Fruit fly (Drosophila melanogaster): ENCODE results near the gene mmm.

Gene mmm

dm6 chr3L:7598329-7598728, 15.1 kb downstream of the mmm start (continued):
- TF ChIP-seq B-H1 (GFP tag; IDR thresholded peaks at IDR 0.05) (no peak), CG7271 (tag; optimal IDR thresholded peaks at IDR 0.05) (no peak), zfh1 (GFP tag; IDR thresholded peaks at IDR 0.05) (0 out of 3 replicates have a peak, but pooled peaks have one; percentile 37), pfk (GFP tag; optimal IDR thresholded peaks at IDR 0.05) (no peak), CG3726 (GFP tag; IDR thresholded peaks at IDR 0.05) (0 out of 3 replicates have a peak, but pooled peaks have one; percentile 42), CG14014 (GFP tag; IDR thresholded peaks at IDR 0.05) (no peak), mld (GFP tag; IDR thresholded peaks at IDR 0.05; ENCODE audit: partially characterized antibody) (no peak), phol (tag; optimal IDR thresholded peaks at IDR 0.05) (no peak), ara (GFP tag; IDR thresholded peaks at IDR 0.05) (0 out of 2 replicates have a peak, but pooled peaks have one; percentile 25), repo (GFP tag; optimal IDR thresholded peaks at IDR 0.05) (no peak), Hsf (GFP tag; optimal IDR thresholded peaks at IDR 0.05) (no peak), CG8388 (GFP tag; optimal IDR thresholded peaks at IDR 0.05) (no peak)

- no peak for TF ChIP-seq Dip2 (GFP tag; IDR thresholded peaks at IDR 0.05)
- no peak for TF ChIP-seq pum (GFP tag; optimal IDR thresholded peaks at IDR 0.05)
- peak; percentile 29; the same call in 1 of the 2 replicates for TF ChIP-seq crol (GFP tag; IDR thresholded peaks at IDR 0.05)
- TF ChIP-seq br (optimal IDR thresholded peaks at IDR 0.05): no peak
- TF ChIP-seq wek (GFP tag; optimal IDR thresholded peaks at IDR 0.05): no peak
- no peak for TF ChIP-seq scrt (GFP tag; optimal IDR thresholded peaks at IDR 0.05)
- TF ChIP-seq CG10959 (GFP tag; IDR thresholded peaks at IDR 0.05): peak; percentile 10; the same call in 1 of the 2 replicates
- TF ChIP-seq Lim3 (GFP tag; IDR thresholded peaks at IDR 0.05): no peak
- peak; percentile 99 for TF ChIP-seq ewg (GFP tag; optimal IDR thresholded peaks at IDR 0.05)
- no peak for TF ChIP-seq ase (GFP tag; IDR thresholded peaks at IDR 0.05)
- no peak for TF ChIP-seq CG9609 (GFP tag; optimal IDR thresholded peaks at IDR 0.05)
- no peak for TF ChIP-seq CG12299 (tag; optimal IDR thresholded peaks at IDR 0.05)
- no peak for TF ChIP-seq CG4360 (GFP tag; IDR thresholded peaks at IDR 0.05)
- TF ChIP-seq CG11504 (tag; optimal IDR thresholded peaks at IDR 0.05): peak; percentile 56
- no peak for TF ChIP-seq Chrac-16 (GFP tag; optimal IDR thresholded peaks at IDR 0.05)
- TF ChIP-seq seq (GFP tag; IDR thresholded peaks at IDR 0.05): no peak
- TF ChIP-seq z (GFP tag; IDR thresholded peaks at IDR 0.05): no peak
- TF ChIP-seq hkb (optimal IDR thresholded peaks at IDR 0.05): no peak
- peak; percentile 45; the same call in 1 of the 2 replicates for TF ChIP-seq hkb (GFP tag; IDR thresholded peaks at IDR 0.05)
- TF ChIP-seq CG15479 (GFP tag; optimal IDR thresholded peaks at IDR 0.05): no peak
- TF ChIP-seq ATbp (GFP tag; optimal IDR thresholded peaks at IDR 0.05): peak; percentile 14
- TF ChIP-seq HmgZ (tag; optimal IDR thresholded peaks at IDR 0.05): no peak
- TF ChIP-seq zf30C (GFP tag; optimal IDR thresholded peaks at IDR 0.05): no peak
- TF ChIP-seq E2f1 (GFP tag; IDR thresholded peaks at IDR 0.05): 0 out of 2 replicates have a peak, but pooled peaks have one; percentile 24
- 0 out of 2 replicates have a peak, but pooled peaks have one; percentile 23 for TF ChIP-seq CG17328 (GFP tag; IDR thresholded peaks at IDR 0.05)
- TF ChIP-seq esg (GFP tag; conservative IDR thresholded peaks at IDR 0.05): 0 out of 2 replicates have a peak, but pooled peaks have one; percentile 5
- peak; percentile 37 for TF ChIP-seq Sox100B (GFP tag; optimal IDR thresholded peaks at IDR 0.05)
- TF ChIP-seq sr (GFP tag; IDR thresholded peaks at IDR 0.05): no peak
- TF ChIP-seq CkIIα-i1 (GFP tag; IDR thresholded peaks at IDR 0.05): no peak
- no peak for TF ChIP-seq bbx (GFP tag; IDR thresholded peaks at IDR 0.05; ENCODE audit: partially characterized antibody)
- no peak for TF ChIP-seq sna (GFP tag; IDR thresholded peaks at IDR 0.05; ENCODE audit: partially characterized antibody)
- peak; percentile 29 for TF ChIP-seq CG7839 (tag; optimal IDR thresholded peaks at IDR 0.05)
- TF ChIP-seq dmrt99B (tag; optimal IDR thresholded peaks at IDR 0.05): peak; percentile 39
- peak; percentile 47; the same call in 1 of the 2 replicates for TF ChIP-seq ttk (GFP tag; IDR thresholded peaks at IDR 0.05)
- TF ChIP-seq CG7357 (GFP tag; IDR thresholded peaks at IDR 0.05): 0 out of 3 replicates have a peak, but pooled peaks have one; percentile 18
- no peak for TF ChIP-seq CG5245 (GFP tag; optimal IDR thresholded peaks at IDR 0.05)
- no peak for TF ChIP-seq Gsc (GFP tag; IDR thresholded peaks at IDR 0.05)
- TF ChIP-seq fd102C (GFP tag; optimal IDR thresholded peaks at IDR 0.05): no peak
Observed at dm6 chr3L:7601122-7601841, 18.0 kb downstream of the mmm start.

Data from whole organism, embryonic.